Worm (Caenorhabditis elegans) whole organism, L4 larva: Measurements from ENCODE around the gene srx-46.

ENCODE experiments used
- F10B5.3 ChIP-seq: sonication (generic microtip); optimal IDR thresholded peaks from 2 replicates; lab custom pipeline; 2016; ENCODE audit warnings: mild to moderate bottlenecking, missing genetic modification characterization, missing compliant biosample characterization
- F26F4.8 ChIP-seq: fragments of 200-800 bp; sonication (Bioruptor generic); conservative IDR thresholded peaks from 2 replicates; pipeline ENCODE4 v1.3.6; 2022; ENCODE audit warnings: missing genetic modification characterization, missing compliant biosample characterization
- F49E8.2 ChIP-seq: sonication (generic microtip); optimal IDR thresholded peaks from 2 replicates; lab custom pipeline; 2016; ENCODE audit warnings: missing compliant biosample characterization, mild to moderate bottlenecking, missing genetic modification characterization, borderline replicate concordance
- R02D3.7 ChIP-seq: fragments of 150-350 bp; sonication (generic microtip); optimal IDR thresholded peaks from 3 replicates; lab custom pipeline; 2014; ENCODE audit warnings: missing biosample characterization, missing genetic modification characterization
- T20F7.1 ChIP-seq: fragments of 200-800 bp; sonication (Bioruptor generic); optimal IDR thresholded peaks from 2 replicates; lab custom pipeline; 2018; ENCODE audit warnings: mild to moderate bottlenecking, missing genetic modification characterization, missing compliant biosample characterization
- ZK337.2 ChIP-seq: fragments of 200-800 bp; sonication (Bioruptor generic); IDR thresholded peaks from 2 replicates; pipeline ENCODE4 v1.3.6; 2022; ENCODE audit warnings: missing genetic modification reagents, missing genetic modification characterization, missing compliant biosample characterization
- ZK546.5 ChIP-seq, 2 experiments: sonication (generic microtip); optimal IDR thresholded peaks; 2 replicates each; lab custom pipeline; 2017; ENCODE audit warnings: missing biosample characterization in 2 of 2, missing genetic modification characterization in 2 of 2
- ceh-20 ChIP-seq: fragments of 200-800 bp; sonication (Bioruptor generic); IDR thresholded peaks from 2 replicates; pipeline ENCODE4 v1.3.6; 2022; ENCODE audit warnings: missing genetic modification reagents, missing genetic modification characterization, missing compliant biosample characterization
- ceh-28 ChIP-seq: fragments of 150-350 bp; optimal IDR thresholded peaks from 2 replicates; lab custom pipeline; 2014; ENCODE audit warnings: missing biosample characterization, missing genetic modification reagents, missing genetic modification characterization
- ceh-32 ChIP-seq: sonication (generic microtip); optimal IDR thresholded peaks from 2 replicates; lab custom pipeline; 2016; ENCODE audit warnings: mild to moderate bottlenecking, missing genetic modification characterization, missing compliant biosample characterization; ENCODE audit not compliant: poor library complexity
- ceh-44 ChIP-seq: fragments of 200-800 bp; sonication (Bioruptor generic); IDR thresholded peaks from 2 replicates; pipeline ENCODE4 v1.3.6; 2022; ENCODE audit warnings: missing genetic modification reagents, missing genetic modification characterization, missing compliant biosample characterization
- ceh-62 ChIP-seq: sonication (generic microtip); optimal IDR thresholded peaks from 2 replicates; lab custom pipeline; 2017; ENCODE audit warnings: missing biosample characterization, missing genetic modification characterization
- cey-2 ChIP-seq: sonication (generic microtip); optimal IDR thresholded peaks from 3 replicates; lab custom pipeline; 2017; ENCODE audit warnings: missing genetic modification characterization, mild to moderate bottlenecking, missing compliant biosample characterization, antibody characterized with exemption, borderline replicate concordance; ENCODE audit not compliant: insufficient read depth
- daf-12 ChIP-seq: fragments of 150-350 bp; optimal IDR thresholded peaks from 2 replicates; lab custom pipeline; 2014; ENCODE audit warnings: missing biosample characterization, missing genetic modification reagents, missing genetic modification characterization
- daf-8 ChIP-seq: fragments of 200-800 bp; sonication (Bioruptor generic); IDR thresholded peaks from 2 replicates; pipeline ENCODE4 v1.3.6; 2022; ENCODE audit warnings: missing genetic modification characterization, missing compliant biosample characterization
- dmd-6 ChIP-seq: fragments of 200-800 bp; sonication (Bioruptor generic); IDR thresholded peaks from 2 replicates; pipeline ENCODE4 v1.3.6; 2022; ENCODE audit warnings: missing genetic modification reagents, missing genetic modification characterization, missing compliant biosample characterization
- dmd-9 ChIP-seq: fragments of 200-800 bp; sonication (Bioruptor generic); IDR thresholded peaks from 2 replicates; pipeline ENCODE4 v1.3.6; 2022; ENCODE audit warnings: missing genetic modification reagents, missing genetic modification characterization, missing compliant biosample characterization
- egl-27 ChIP-seq: sonication (generic microtip); optimal IDR thresholded peaks from 3 replicates; lab custom pipeline; 2017; ENCODE audit warnings: missing biosample characterization, missing genetic modification reagents, missing genetic modification characterization
- egl-43 ChIP-seq: fragments of 200-800 bp; sonication (Bioruptor generic); IDR thresholded peaks from 2 replicates; pipeline ENCODE4 v1.3.6; 2022; ENCODE audit warnings: missing genetic modification reagents, missing genetic modification characterization, missing compliant biosample characterization
- fos-1 ChIP-seq: fragments of 150-350 bp; optimal IDR thresholded peaks from 2 replicates; lab custom pipeline; 2014; ENCODE audit warnings: missing biosample characterization, missing genetic modification characterization
- hlh-30 ChIP-seq: sonication (generic microtip); optimal IDR thresholded peaks from 2 replicates; lab custom pipeline; 2017; ENCODE audit warnings: antibody characterized with exemption, mild to moderate bottlenecking, missing genetic modification characterization, missing compliant biosample characterization; ENCODE audit not compliant: insufficient read depth
- jun-1 ChIP-seq: fragments of 150-350 bp; optimal IDR thresholded peaks from 2 replicates; lab custom pipeline; 2014; ENCODE audit warnings: missing biosample characterization, missing genetic modification reagents, missing genetic modification characterization
- lin-1 ChIP-seq: fragments of 200-800 bp; sonication (Bioruptor generic); IDR thresholded peaks from 2 replicates; pipeline ENCODE4 v1.3.6; 2022; ENCODE audit warnings: missing genetic modification reagents, missing genetic modification characterization, missing compliant biosample characterization
- lin-13 ChIP-seq: fragments of 150-350 bp; optimal IDR thresholded peaks from 2 replicates; lab custom pipeline; 2014; ENCODE audit warnings: missing biosample characterization, missing genetic modification reagents, missing genetic modification characterization
- lin-15B ChIP-seq: fragments of 150-350 bp; sonication (generic microtip); optimal IDR thresholded peaks from 3 replicates; lab custom pipeline; 2014; ENCODE audit warnings: missing biosample characterization, missing genetic modification characterization
- lin-38 ChIP-seq: fragments of 200-800 bp; sonication (Bioruptor generic); IDR thresholded peaks from 2 replicates; pipeline ENCODE4 v1.3.6; 2022; ENCODE audit warnings: missing genetic modification reagents, missing genetic modification characterization, missing compliant biosample characterization
- lsy-2 ChIP-seq, 2 experiments: fragments of 150-350 bp in 1 of 2; sonication (generic microtip) in 1 of 2; optimal IDR thresholded peaks; 2 replicates each; lab custom pipeline; 2014 to 2017; ENCODE audit warnings: missing biosample characterization in 2 of 2, missing genetic modification characterization in 2 of 2
- madf-9 ChIP-seq: fragments of 200-800 bp; sonication (Bioruptor generic); conservative IDR thresholded peaks from 2 replicates; pipeline ENCODE4 v1.3.6; 2022; ENCODE audit warnings: missing genetic modification reagents, missing genetic modification characterization, missing compliant biosample characterization
- mdt-29 ChIP-seq: fragments of 200-800 bp; sonication (Bioruptor generic); IDR thresholded peaks from 2 replicates; pipeline ENCODE4 v1.3.6; 2022; ENCODE audit warnings: missing genetic modification reagents, missing genetic modification characterization, missing compliant biosample characterization
- mep-1 ChIP-seq: fragments of 150-350 bp; sonication (generic microtip); optimal IDR thresholded peaks from 3 replicates; lab custom pipeline; 2014; ENCODE audit warnings: missing biosample characterization, missing genetic modification characterization
- mxl-3 ChIP-seq: fragments of 200-800 bp; sonication (Bioruptor generic); optimal IDR thresholded peaks from 2 replicates; lab custom pipeline; 2018; ENCODE audit warnings: mild to moderate bottlenecking, missing genetic modification characterization, missing compliant biosample characterization
- nhr-10 ChIP-seq: fragments of 150-350 bp; optimal IDR thresholded peaks from 2 replicates; lab custom pipeline; 2014; ENCODE audit warnings: missing biosample characterization, missing genetic modification characterization
- nhr-102 ChIP-seq: sonication (generic microtip); optimal IDR thresholded peaks from 2 replicates; lab custom pipeline; 2016; ENCODE audit warnings: mild to moderate bottlenecking, missing genetic modification characterization, moderate library complexity, missing compliant biosample characterization
- nhr-11 ChIP-seq: fragments of 150-350 bp; optimal IDR thresholded peaks from 2 replicates; lab custom pipeline; 2014; ENCODE audit warnings: missing biosample characterization, missing genetic modification characterization
- nhr-28 ChIP-seq: fragments of 150-350 bp; optimal IDR thresholded peaks from 2 replicates; lab custom pipeline; 2014; ENCODE audit warnings: missing biosample characterization, missing genetic modification characterization
- nhr-48 ChIP-seq: sonication (generic microtip); optimal IDR thresholded peaks from 2 replicates; lab custom pipeline; 2016; ENCODE audit warnings: mild to moderate bottlenecking, missing genetic modification characterization, missing compliant biosample characterization
- nhr-77 ChIP-seq: fragments of 150-350 bp; optimal IDR thresholded peaks from 2 replicates; lab custom pipeline; 2014; ENCODE audit warnings: missing biosample characterization, missing genetic modification characterization
- php-3 ChIP-seq: fragments of 200-800 bp; sonication (Bioruptor generic); IDR thresholded peaks from 2 replicates; pipeline ENCODE4 v1.3.6; 2022; ENCODE audit warnings: missing genetic modification reagents, missing genetic modification characterization, missing compliant biosample characterization
- pqm-1 ChIP-seq: sonication (generic microtip); optimal IDR thresholded peaks from 2 replicates; lab custom pipeline; 2017; ENCODE audit warnings: missing biosample characterization, missing genetic modification characterization
- rbr-2 ChIP-seq: sonication (generic microtip); optimal IDR thresholded peaks from 2 replicates; lab custom pipeline; 2016; ENCODE audit warnings: missing genotype, missing genetic modification characterization, missing compliant biosample characterization
- saeg-2 ChIP-seq: fragments of 200-800 bp; sonication (Bioruptor generic); IDR thresholded peaks from 2 replicates; pipeline ENCODE4 v1.3.6; 2022; ENCODE audit warnings: missing genetic modification reagents, missing genetic modification characterization, missing compliant biosample characterization
- set-16 ChIP-seq: fragments of 200-800 bp; sonication (Bioruptor generic); IDR thresholded peaks from 2 replicates; pipeline ENCODE4 v1.3.6; 2022; ENCODE audit warnings: missing genetic modification reagents, missing genetic modification characterization, missing compliant biosample characterization
- skn-1 ChIP-seq: fragments of 150-350 bp; optimal IDR thresholded peaks from 2 replicates; lab custom pipeline; 2014; ENCODE audit warnings: missing biosample characterization, missing genetic modification characterization
- snpc-1.2 ChIP-seq: fragments of 200-800 bp; sonication (Bioruptor generic); IDR thresholded peaks from 2 replicates; pipeline ENCODE4 v1.3.6; 2022; ENCODE audit warnings: missing genetic modification reagents, missing genetic modification characterization, missing compliant biosample characterization
- snpc-4 ChIP-seq: fragments of 150-350 bp; optimal IDR thresholded peaks from 2 replicates; lab custom pipeline; 2014; ENCODE audit warnings: missing biosample characterization, missing genetic modification characterization
- spr-3 ChIP-seq: fragments of 200-800 bp; sonication (Bioruptor generic); optimal IDR thresholded peaks from 2 replicates; lab custom pipeline; 2018; ENCODE audit warnings: mild to moderate bottlenecking, missing genetic modification characterization, missing compliant biosample characterization
- tag-97 ChIP-seq: fragments of 200-800 bp; sonication (Bioruptor generic); IDR thresholded peaks from 2 replicates; pipeline ENCODE4 v1.3.6; 2022; ENCODE audit warnings: missing genetic modification characterization, missing compliant biosample characterization
- unc-130 ChIP-seq: sonication (generic microtip); optimal IDR thresholded peaks from 2 replicates; lab custom pipeline; 2016; ENCODE audit warnings: missing genetic modification reagents, missing genetic modification characterization, missing compliant biosample characterization
- zfp-2 ChIP-seq: sonication (generic microtip); optimal IDR thresholded peaks from 2 replicates; lab custom pipeline; 2016; ENCODE audit warnings: mild to moderate bottlenecking, missing genetic modification characterization, missing compliant biosample characterization
- zfp-3 ChIP-seq: fragments of 200-800 bp; sonication (Bioruptor generic); conservative IDR thresholded peaks from 2 replicates; pipeline ENCODE4 v1.3.6; 2022; ENCODE audit warnings: missing genetic modification reagents, missing genetic modification characterization, missing compliant biosample characterization
- zip-11 ChIP-seq: fragments of 200-800 bp; sonication (Bioruptor generic); IDR thresholded peaks from 2 replicates; pipeline ENCODE4 v1.3.6; 2022; ENCODE audit warnings: missing genetic modification characterization, missing compliant biosample characterization

srx-46 gene

ce11 chrV:9318046-9318445 is 35.0 kb upstream of the srx-46 start, which contains the start of gene kvs-3 (continued):
- TF ChIP-seq egl-27: no peak
- no peak for TF ChIP-seq mxl-3
- no peak for TF ChIP-seq R02D3.7 (tag; lab: Kevin White, UChicago)
- TF ChIP-seq nhr-102 (tag; lab: Kevin White, UChicago): no peak
- TF ChIP-seq jun-1 (tag; lab: Kevin White, UChicago): no peak
- TF ChIP-seq T20F7.1 (GFP tag; lab: Kevin White, UChicago): peak; percentile 69
- TF ChIP-seq ceh-20 (GFP tag; lab: Robert Waterston, UW): peak; percentile 80
- no peak for TF ChIP-seq nhr-10 (tag; lab: Kevin White, UChicago)
- TF ChIP-seq snpc-4: no peak
- peak; percentile 90 for TF ChIP-seq ceh-44
- TF ChIP-seq hlh-30 (tag; lab: Kevin White, UChicago): peak; percentile 62
- no peak for TF ChIP-seq ZK546.5 (tag; optimal IDR thresholded peaks at IDR 0.05; lab: Kevin White, UChicago)
- TF ChIP-seq nhr-48: peak; percentile 55
- TF ChIP-seq fos-1 (tag; lab: Kevin White, UChicago): no peak
- TF ChIP-seq skn-1 (tag; lab: Kevin White, UChicago): no peak
- TF ChIP-seq lin-13: peak; percentile 11
- TF ChIP-seq cey-2: no peak
- TF ChIP-seq spr-3 (GFP tag; lab: Kevin White, UChicago): peak; percentile 89
- peak; percentile 73 for TF ChIP-seq rbr-2 (tag; lab: Kevin White, UChicago)
- TF ChIP-seq F26F4.8 (GFP tag; lab: Robert Waterston, UW): peak; percentile 98
- TF ChIP-seq madf-9 (GFP tag; lab: Robert Waterston, UW): peak; percentile 80
- peak; percentile 82; the same call in 1 of the 2 replicates for TF ChIP-seq saeg-2 (GFP tag; lab: Robert Waterston, UW)
- TF ChIP-seq lin-38 (GFP tag; lab: Robert Waterston, UW): no peak; the same call in none of the 2 replicates
- TF ChIP-seq nhr-28 (tag; lab: Kevin White, UChicago): peak; percentile 39
- TF ChIP-seq zip-11 (GFP tag; lab: Robert Waterston, UW): peak; percentile 82; the same call in 1 of the 2 replicates
- no peak for TF ChIP-seq set-16 (GFP tag; lab: Robert Waterston, UW)
- no peak; the same call in 1 of the 2 replicates for TF ChIP-seq mdt-29 (GFP tag; lab: Robert Waterston, UW)
- TF ChIP-seq ceh-62: no peak
- peak; percentile 43 for TF ChIP-seq F10B5.3 (tag; lab: Kevin White, UChicago)
- TF ChIP-seq nhr-11 (tag; lab: Kevin White, UChicago): no peak
- no peak for TF ChIP-seq pqm-1
- TF ChIP-seq dmd-6: peak; percentile 75
- no peak for TF ChIP-seq daf-12 (tag; lab: Kevin White, UChicago)
- no peak for TF ChIP-seq snpc-1.2 (GFP tag; lab: Robert Waterston, UW)
- TF ChIP-seq dmd-9 (GFP tag; lab: Robert Waterston, UW): peak; percentile 75
- no peak for TF ChIP-seq egl-43 (GFP tag; lab: Robert Waterston, UW)
- TF ChIP-seq lsy-2 (tag; optimal IDR thresholded peaks at IDR 0.05; lab: Kevin White, UChicago): peak in 1 of 2 experiments; percentile 48
- peak; percentile 92 for TF ChIP-seq lin-1 (GFP tag; lab: Robert Waterston, UW)
- no peak for TF ChIP-seq ceh-28 (tag; lab: Kevin White, UChicago)
- peak; percentile 20 for TF ChIP-seq F49E8.2 (tag; lab: Kevin White, UChicago)
- TF ChIP-seq nhr-77 (tag; lab: Kevin White, UChicago): no peak
- TF ChIP-seq php-3 (GFP tag; lab: Robert Waterston, UW): peak; percentile 92
- peak; percentile 76 for TF ChIP-seq zfp-3 (GFP tag; lab: Robert Waterston, UW)
- TF ChIP-seq lin-15B (tag; lab: Kevin White, UChicago): no peak
- peak; percentile 82 for TF ChIP-seq ZK337.2 (GFP tag; lab: Robert Waterston, UW)
- TF ChIP-seq tag-97 (GFP tag; lab: Robert Waterston, UW): 0 out of 2 replicates have a peak, but pooled peaks have one; percentile 52
- no peak for TF ChIP-seq mep-1 (tag; lab: Kevin White, UChicago)
- no peak for TF ChIP-seq ceh-32 (tag; lab: Kevin White, UChicago)
- 0 out of 2 replicates have a peak, but pooled peaks have one; percentile 76 for TF ChIP-seq daf-8 (GFP tag; lab: Robert Waterston, UW)
- TF ChIP-seq zfp-2 (tag; lab: Kevin White, UChicago): peak; percentile 30
- peak; percentile 22 for TF ChIP-seq unc-130
